Worm (Caenorhabditis elegans) whole organism, L1 larva: ENCODE results near the gene C03H5.3.

Experiments used
- C34B4.2 ChIP-seq: sonication (generic microtip); optimal IDR thresholded peaks from 2 replicates; lab custom pipeline; 2017; ENCODE audit warnings: mild to moderate bottlenecking, missing genetic modification characterization, missing compliant biosample characterization
- alr-1 ChIP-seq: fragments of 200-800 bp; sonication (Bioruptor generic); optimal IDR thresholded peaks from 2 replicates; lab custom pipeline; 2018; ENCODE audit warnings: borderline replicate concordance, mild to moderate bottlenecking, missing genetic modification characterization, missing compliant biosample characterization
- ama-1 ChIP-seq: fragments of 150-350 bp; optimal IDR thresholded peaks from 2 replicates; lab custom pipeline; 2014
- blmp-1 ChIP-seq: fragments of 150-350 bp; optimal IDR thresholded peaks from 2 replicates; lab custom pipeline; 2014; ENCODE audit warnings: missing biosample characterization, missing genetic modification characterization
- ceh-8 ChIP-seq: fragments of 200-800 bp; sonication (Bioruptor generic); optimal IDR thresholded peaks from 2 replicates; lab custom pipeline; 2018; ENCODE audit warnings: mild to moderate bottlenecking, missing genetic modification characterization, moderate library complexity, missing compliant biosample characterization
- ceh-88 ChIP-seq: fragments of 200-800 bp; sonication (Bioruptor generic); IDR thresholded peaks from 2 replicates; pipeline ENCODE4 v1.3.6; 2022; ENCODE audit warnings: missing genetic modification characterization, missing compliant biosample characterization
- ceh-90 ChIP-seq: sonication (generic microtip); optimal IDR thresholded peaks from 2 replicates; lab custom pipeline; 2016; ENCODE audit warnings: missing genetic modification characterization, missing compliant biosample characterization
- dsc-1 ChIP-seq: sonication (generic microtip); optimal IDR thresholded peaks from 2 replicates; lab custom pipeline; 2016; ENCODE audit warnings: mild to moderate bottlenecking, missing genetic modification characterization, missing compliant biosample characterization
- efl-1 ChIP-seq, 4 experiments: fragments of 150-350 bp; optimal IDR thresholded peaks in 3 of 4; peaks in 1 of 4; 1 replicate in 1 of 4; 2 replicates in 3 of 4; lab custom pipeline; 2014; ENCODE audit warnings: missing biosample characterization in 2 of 4, missing genetic modification characterization in 2 of 4, missing genetic modification reagents in 2 of 4
- egl-13 ChIP-seq: sonication (generic microtip); optimal IDR thresholded peaks from 2 replicates; lab custom pipeline; 2016; ENCODE audit warnings: missing genotype, missing genetic modification reagents, missing genetic modification characterization, missing compliant biosample characterization
- egl-27 ChIP-seq, 2 experiments: fragments of 150-350 bp in 1 of 2; sonication (generic microtip); optimal IDR thresholded peaks; 3 replicates each; lab custom pipeline; 2017 to 2018; ENCODE audit warnings: missing biosample characterization in 2 of 2, missing genetic modification characterization in 2 of 2, missing genetic modification reagents in 2 of 2
- fkh-4 ChIP-seq: sonication (generic microtip); optimal IDR thresholded peaks from 2 replicates; lab custom pipeline; 2016; ENCODE audit warnings: missing compliant biosample characterization, missing genetic modification characterization, borderline replicate concordance
- grh-1 ChIP-seq: fragments of 200-800 bp; sonication (Bioruptor generic); IDR thresholded peaks from 2 replicates; pipeline ENCODE4 v1.3.6; 2022; ENCODE audit warnings: missing genetic modification reagents, missing genetic modification characterization, missing compliant biosample characterization
- irx-1 ChIP-seq: sonication (generic microtip); optimal IDR thresholded peaks from 2 replicates; lab custom pipeline; 2016; ENCODE audit warnings: missing genetic modification characterization, missing compliant biosample characterization
- jun-1 ChIP-seq: fragments of 150-350 bp; optimal IDR thresholded peaks from 2 replicates; lab custom pipeline; 2014; ENCODE audit warnings: missing biosample characterization, missing genetic modification reagents, missing genetic modification characterization
- lin-15B ChIP-seq: fragments of 150-350 bp; sonication (generic microtip); optimal IDR thresholded peaks from 3 replicates; lab custom pipeline; 2014; ENCODE audit warnings: missing biosample characterization, missing genetic modification characterization
- lin-35 ChIP-seq, 2 experiments: fragments of 150-350 bp; optimal IDR thresholded peaks; 2 replicates each; lab custom pipeline; 2014; ENCODE audit warnings: missing biosample characterization in 2 of 2, missing genetic modification characterization in 2 of 2, missing genetic modification reagents in 2 of 2
- lir-3 ChIP-seq: sonication (generic microtip); optimal IDR thresholded peaks from 2 replicates; lab custom pipeline; 2016; ENCODE audit warnings: mild to moderate bottlenecking, missing genetic modification characterization, moderate library complexity, missing compliant biosample characterization; ENCODE audit not compliant: poor library complexity
- mab-9 ChIP-seq: fragments of 200-800 bp; sonication (Bioruptor generic); IDR thresholded peaks from 2 replicates; pipeline ENCODE4 v1.3.6; 2022; ENCODE audit warnings: missing genetic modification reagents, missing genetic modification characterization, missing compliant biosample characterization
- mdl-1 ChIP-seq, 2 experiments: fragments of 150-350 bp; optimal IDR thresholded peaks; 2 replicates each; lab custom pipeline; 2014 to 2017; ENCODE audit warnings: missing biosample characterization in 2 of 2, missing genetic modification characterization in 2 of 2, inconsistent platforms in 1 of 2
- mef-2 ChIP-seq: fragments of 150-350 bp; optimal IDR thresholded peaks from 2 replicates; lab custom pipeline; 2014; ENCODE audit warnings: missing biosample characterization, missing genetic modification characterization
- nhr-19 ChIP-seq: fragments of 200-800 bp; sonication (Bioruptor generic); conservative IDR thresholded peaks from 2 replicates; pipeline ENCODE4 v1.3.6; 2022; ENCODE audit warnings: missing genetic modification characterization, missing compliant biosample characterization
- nhr-28 ChIP-seq: fragments of 150-350 bp; optimal IDR thresholded peaks from 2 replicates; lab custom pipeline; 2014; ENCODE audit warnings: missing biosample characterization, missing genetic modification characterization
- nhr-85 ChIP-seq: sonication (generic microtip); peaks from one replicate; lab custom pipeline; 2016; ENCODE audit warnings: missing genetic modification characterization, inconsistent platforms, missing compliant biosample characterization
- pag-3 ChIP-seq: sonication (generic microtip); optimal IDR thresholded peaks from 2 replicates; lab custom pipeline; 2017; ENCODE audit warnings: missing genetic modification characterization, mild to moderate bottlenecking, missing compliant biosample characterization, antibody characterized with exemption, borderline replicate concordance; ENCODE audit not compliant: insufficient read depth
- pax-3 ChIP-seq: fragments of 200-800 bp; sonication (Bioruptor generic); optimal IDR thresholded peaks from 2 replicates; lab custom pipeline; 2018; ENCODE audit warnings: mild to moderate bottlenecking, missing genetic modification characterization, moderate library complexity, missing compliant biosample characterization
- pqm-1 ChIP-seq: sonication (generic microtip); optimal IDR thresholded peaks from 3 replicates; lab custom pipeline; 2017; ENCODE audit warnings: missing biosample characterization, missing genetic modification characterization
- rnt-1 ChIP-seq: sonication (generic microtip); optimal IDR thresholded peaks from 2 replicates; lab custom pipeline; 2016; ENCODE audit warnings: mild to moderate bottlenecking, missing genetic modification characterization, moderate library complexity, missing compliant biosample characterization
- sptf-1 ChIP-seq: fragments of 150-350 bp; optimal IDR thresholded peaks from 2 replicates; lab custom pipeline; 2014; ENCODE audit warnings: missing biosample characterization, missing genetic modification characterization
- tbx-2 ChIP-seq: sonication (generic microtip); optimal IDR thresholded peaks from 2 replicates; lab custom pipeline; 2016; ENCODE audit warnings: missing genetic modification characterization, missing compliant biosample characterization
- unc-30 ChIP-seq: sonication (generic microtip); optimal IDR thresholded peaks from 2 replicates; lab custom pipeline; 2017; ENCODE audit warnings: missing biosample characterization, missing genetic modification characterization
- unc-86 ChIP-seq: sonication (generic microtip); optimal IDR thresholded peaks from 2 replicates; lab custom pipeline; 2016; ENCODE audit warnings: missing genetic modification characterization, missing compliant biosample characterization
- unc-98 ChIP-seq: fragments of 200-800 bp; sonication (Bioruptor generic); IDR thresholded peaks from 2 replicates; pipeline ENCODE4 v1.3.6; 2022; ENCODE audit warnings: missing genetic modification characterization, missing compliant biosample characterization
- xbp-1 ChIP-seq: sonication (generic microtip); optimal IDR thresholded peaks from 2 replicates; lab custom pipeline; 2016; ENCODE audit warnings: missing genetic modification characterization, missing compliant biosample characterization
- ztf-11 ChIP-seq, 2 experiments: sonication (generic microtip); optimal IDR thresholded peaks; 2 replicates each; lab custom pipeline; 2016 to 2017; ENCODE audit warnings: missing genetic modification characterization in 2 of 2, missing biosample characterization in 1 of 2, missing compliant biosample characterization in 1 of 2

Gene C03H5.3

DNA sequence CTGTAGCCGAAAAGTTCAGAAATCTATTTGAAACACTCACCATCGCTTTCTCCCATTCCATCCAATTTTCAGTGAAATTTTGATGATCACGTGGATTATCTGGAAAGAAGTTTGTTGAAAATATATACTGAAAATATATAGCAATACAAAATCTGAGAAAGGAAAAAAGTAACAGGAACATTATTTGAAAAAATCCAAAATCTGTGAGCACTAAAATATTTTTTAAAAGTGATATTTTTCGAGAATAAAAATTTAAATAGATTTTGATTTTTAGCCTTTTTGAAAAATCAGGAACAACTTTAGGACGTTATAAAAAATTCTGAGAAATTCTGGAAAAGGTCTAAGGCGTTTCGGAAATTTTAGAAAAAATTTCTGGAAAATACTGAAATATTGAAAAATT is 28.9 kb upstream of the C03H5.3 start, which contains the start of gene dmsr-4:
TSS of gene dmsr-4 (minus strand) at position 101 of the 400 bp plus-strand sequence.
- TF ChIP-seq efl-1 (optimal IDR thresholded peaks at IDR 0.05; lab: Kevin White, UChicago), result no peak
- no peak for TF ChIP-seq efl-1 (GFP tag; optimal IDR thresholded peaks at IDR 0.05 in 1 of 2; lab: Kevin White, UChicago)
- no peak for TF ChIP-seq unc-30 (tag; lab: Kevin White, UChicago)
- no peak for TF ChIP-seq unc-86 (tag; lab: Kevin White, UChicago)
- TF ChIP-seq ceh-90 (tag; lab: Kevin White, UChicago), result no peak
- no peak for TF ChIP-seq mab-9 (GFP tag; lab: Robert Waterston, UW)
- TF ChIP-seq alr-1 (tag; lab: Kevin White, UChicago), result no peak
- no peak for TF ChIP-seq mef-2 (tag; lab: Kevin White, UChicago)
- TF ChIP-seq mdl-1 (tag; optimal IDR thresholded peaks at IDR 0.05; lab: Kevin White, UChicago), result no peak
- TF ChIP-seq lin-15B, result no peak

DNA sequence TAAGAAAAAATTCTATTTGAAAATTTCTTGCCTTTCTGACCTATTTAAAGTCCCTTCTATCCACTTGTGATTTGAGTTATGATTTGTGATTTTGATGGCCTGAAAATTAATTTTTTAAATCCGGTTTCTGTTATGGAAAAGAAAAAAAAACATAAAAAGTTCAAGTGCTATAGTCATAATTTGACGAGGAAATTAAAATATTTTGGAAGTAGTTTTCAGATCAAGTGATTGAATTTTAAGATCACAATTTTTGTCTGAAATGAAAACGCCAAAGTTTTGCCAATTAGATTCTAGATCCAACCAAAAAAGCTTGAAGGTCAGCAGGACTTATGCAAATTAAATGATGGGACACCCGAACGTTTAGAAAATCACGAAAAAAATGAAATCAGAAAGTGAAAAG is 18.4 kb upstream of the C03H5.3 start, which contains the start of gene ptr-3:
TSS of gene ptr-3 (minus strand) at position 101 of the 400 bp plus-strand sequence.
- TF ChIP-seq egl-27 (tag; optimal IDR thresholded peaks at IDR 0.05; lab: Kevin White, UChicago) (no peak), mdl-1 (tag; optimal IDR thresholded peaks at IDR 0.05; lab: Kevin White, UChicago) (no peak), unc-98 (no peak), jun-1 (tag; lab: Kevin White, UChicago) (no peak), nhr-28 (tag; lab: Kevin White, UChicago) (no peak), ceh-88 (GFP tag; lab: Robert Waterston, UW) (no peak), efl-1 (optimal IDR thresholded peaks at IDR 0.05; lab: Kevin White, UChicago) (no peak), efl-1 (GFP tag; optimal IDR thresholded peaks at IDR 0.05 in 1 of 2; lab: Kevin White, UChicago) (no peak), pqm-1 (tag; lab: Kevin White, UChicago) (no peak), mab-9 (GFP tag; lab: Robert Waterston, UW) (no peak), tbx-2 (tag; lab: Kevin White, UChicago) (no peak), ama-1 (no peak), lin-35 (GFP tag; optimal IDR thresholded peaks at IDR 0.05; lab: Kevin White, UChicago) (no peak), pag-3 (tag; lab: Kevin White, UChicago) (no peak), xbp-1 (tag; lab: Kevin White, UChicago) (no peak), rnt-1 (tag; lab: Kevin White, UChicago) (no peak), nhr-19 (GFP tag; lab: Robert Waterston, UW) (no peak), irx-1 (tag; lab: Kevin White, UChicago) (no peak), egl-13 (no peak)
- TF ChIP-seq, all 84 proteins: peak for 0

DNA sequence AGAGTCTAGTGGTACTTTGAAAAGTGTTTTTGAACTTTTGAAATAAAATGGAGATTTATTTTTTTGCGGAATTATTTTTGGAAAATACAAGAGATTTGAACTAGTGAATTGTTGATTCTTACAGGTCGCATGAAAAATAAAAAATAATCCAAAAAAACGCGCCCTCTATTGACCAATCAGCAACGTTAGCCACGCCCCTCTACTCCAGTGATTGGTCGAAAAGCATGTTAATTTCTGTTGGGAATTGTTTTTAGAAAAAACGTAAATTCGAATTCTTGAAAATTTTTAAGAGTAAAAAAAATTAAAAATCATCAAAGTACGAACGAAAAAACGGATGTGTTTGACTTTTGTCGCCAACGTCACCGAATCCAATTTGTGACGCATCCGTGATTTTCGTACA is 15.5 kb upstream of the C03H5.3 start:
- TF ChIP-seq dsc-1 (tag; lab: Kevin White, UChicago) (no peak), sptf-1 (tag; lab: Kevin White, UChicago) (no peak), irx-1 (tag; lab: Kevin White, UChicago) (no peak), ceh-8 (GFP tag; lab: Kevin White, UChicago) (no peak), mef-2 (tag; lab: Kevin White, UChicago) (no peak), rnt-1 (tag; lab: Kevin White, UChicago) (no peak), ztf-11 (tag; optimal IDR thresholded peaks at IDR 0.05; lab: Kevin White, UChicago) (no peak), C34B4.2 (tag; lab: Kevin White, UChicago) (no peak), jun-1 (tag; lab: Kevin White, UChicago) (no peak), unc-86 (tag; lab: Kevin White, UChicago) (no peak), grh-1 (GFP tag; lab: Robert Waterston, UW) (no peak), lir-3 (no peak)

DNA sequence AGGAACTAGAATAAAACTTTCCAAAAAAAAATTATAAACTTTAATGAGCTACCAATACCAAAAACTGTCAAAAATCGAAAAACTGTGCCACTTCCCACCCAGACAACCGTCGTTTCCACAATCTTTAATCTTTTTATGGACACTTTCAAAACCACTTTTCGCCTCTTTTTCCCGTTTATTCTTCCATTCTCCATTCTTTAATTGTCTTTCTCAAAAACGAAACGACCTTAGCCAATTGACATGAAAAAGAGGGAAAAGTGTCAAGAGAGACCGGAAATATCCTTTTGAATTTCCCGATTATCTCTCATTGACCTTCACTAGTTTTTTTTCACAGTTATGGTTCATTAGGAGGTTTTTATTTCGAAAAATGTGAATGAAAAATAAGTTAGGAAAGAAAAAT is 14.3 kb upstream of the C03H5.3 start:
- TF ChIP-seq lin-35 (GFP tag; optimal IDR thresholded peaks at IDR 0.05; lab: Kevin White, UChicago) (no peak), nhr-85 (tag; lab: Kevin White, UChicago) (peak; percentile 69), fkh-4 (tag; lab: Kevin White, UChicago) (no peak), pax-3 (tag; lab: Kevin White, UChicago) (no peak), pqm-1 (tag; lab: Kevin White, UChicago) (no peak), efl-1 (optimal IDR thresholded peaks at IDR 0.05; lab: Kevin White, UChicago) (no peak), efl-1 (GFP tag; optimal IDR thresholded peaks at IDR 0.05 in 1 of 2; lab: Kevin White, UChicago) (no peak), unc-98 (no peak), blmp-1 (tag; lab: Kevin White, UChicago) (peak; percentile 78)
